Fruit fly (Drosophila melanogaster): Measurements from ENCODE around the gene nero.

The nero gene

dm6 chr3R:31717299-31718167 is 29.8 kb downstream of the nero start (continued):
- TF ChIP-seq sd (tag; optimal IDR thresholded peaks at IDR 0.05) (peak; percentile 30), HLH4C (GFP tag; IDR thresholded peaks at IDR 0.05; ENCODE audit: partially characterized antibody) (no peak), CG9609 (GFP tag; optimal IDR thresholded peaks at IDR 0.05) (peak; percentile 70), CG9437 (GFP tag; optimal IDR thresholded peaks at IDR 0.05) (peak; percentile 51), wdn (GFP tag; IDR thresholded peaks at IDR 0.05) (0 out of 2 replicates have a peak, but pooled peaks have one; percentile 58), ash1 (GFP tag; optimal IDR thresholded peaks at IDR 0.05) (no peak), Stat92E (GFP tag; optimal IDR thresholded peaks at IDR 0.05) (no peak), gcm (GFP tag; optimal IDR thresholded peaks at IDR 0.05) (no peak), H2.0 (GFP tag; IDR thresholded peaks at IDR 0.05) (peak; percentile 46), CG6813 (GFP tag; optimal IDR thresholded peaks at IDR 0.05) (peak; percentile 34), CG2120 (GFP tag; optimal IDR thresholded peaks at IDR 0.05) (peak; percentile 79), crp (GFP tag; optimal IDR thresholded peaks at IDR 0.05) (no peak), disco-r (GFP tag; optimal IDR thresholded peaks at IDR 0.05) (peak; percentile 45), fu2 (GFP tag; optimal IDR thresholded peaks at IDR 0.05) (peak; percentile 55), tll (GFP tag; optimal IDR thresholded peaks at IDR 0.05) (no peak), sima (GFP tag; optimal IDR thresholded peaks at IDR 0.05) (no peak), D (optimal IDR thresholded peaks at IDR 0.05) (no peak), D (GFP tag; optimal IDR thresholded peaks at IDR 0.05) (peak; percentile 18), sna (GFP tag; IDR thresholded peaks at IDR 0.05; ENCODE audit: partially characterized antibody) (no peak), CG12659 (GFP tag; optimal IDR thresholded peaks at IDR 0.05) (peak; percentile 58), cwo (GFP tag; optimal IDR thresholded peaks at IDR 0.05) (peak; percentile 48), CG17186 (GFP tag; optimal IDR thresholded peaks at IDR 0.05) (no peak), so (GFP tag; IDR thresholded peaks at IDR 0.05) (0 out of 3 replicates have a peak, but pooled peaks have one; percentile 19), CG13894 (tag; optimal IDR thresholded peaks at IDR 0.05) (peak; percentile 5), CG2199 (GFP tag; IDR thresholded peaks at IDR 0.05) (no peak), CG8281 (tag; optimal IDR thresholded peaks at IDR 0.05) (no peak), MESR4 (GFP tag; optimal IDR thresholded peaks at IDR 0.05) (no peak), toy (GFP tag; IDR thresholded peaks at IDR 0.05) (no peak), CG7786 (GFP tag; optimal IDR thresholded peaks at IDR 0.05) (peak; percentile 68), CG4328 (GFP tag; optimal IDR thresholded peaks at IDR 0.05) (no peak), ssp (GFP tag; IDR thresholded peaks at IDR 0.05) (no peak), jigr1 (GFP tag; IDR thresholded peaks at IDR 0.05) (peak; percentile 43; the same call in 2 of the 3 replicates), lola (GFP tag; optimal IDR thresholded peaks at IDR 0.05) (no peak), pfk (GFP tag; optimal IDR thresholded peaks at IDR 0.05) (no peak), CG11696 (GFP tag; IDR thresholded peaks at IDR 0.05) (0 out of 2 replicates have a peak, but pooled peaks have one; percentile 30), CG4820 (GFP tag; optimal IDR thresholded peaks at IDR 0.05) (no peak), CG4424 (GFP tag; optimal IDR thresholded peaks at IDR 0.05) (peak; percentile 34), Max (GFP tag; optimal IDR thresholded peaks at IDR 0.05) (peak; percentile 36), ATbp (GFP tag; optimal IDR thresholded peaks at IDR 0.05) (peak; percentile 62), crc (GFP tag; optimal IDR thresholded peaks at IDR 0.05) (peak; percentile 24), Myb (GFP tag; optimal IDR thresholded peaks at IDR 0.05) (peak; percentile 44), CG3995 (GFP tag; optimal IDR thresholded peaks at IDR 0.05) (no peak), dmrt99B (tag; optimal IDR thresholded peaks at IDR 0.05) (peak; percentile 77), CG16813 (GFP tag; IDR thresholded peaks at IDR 0.05; ENCODE audit: partially characterized antibody) (no peak), CG2202 (tag; optimal IDR thresholded peaks at IDR 0.05) (no peak), D19A (tag; optimal IDR thresholded peaks at IDR 0.05) (peak; percentile 40), CG10321 (GFP tag; IDR thresholded peaks at IDR 0.05) (0 out of 2 replicates have a peak, but pooled peaks have one; percentile 5)
